Fruit fly (Drosophila melanogaster) S2 (cell line): ENCODE data around the gene CG42654.

Experiments used
- CG8478 ChIP-seq: fragments of >200 bp; optimal IDR thresholded peaks from 2 replicates; lab custom pipeline; 2018
- CTCF ChIP-seq, 2 experiments: fragments of >200 bp; optimal IDR thresholded peaks; 2 replicates each; lab custom pipeline; 2018

DNA sequence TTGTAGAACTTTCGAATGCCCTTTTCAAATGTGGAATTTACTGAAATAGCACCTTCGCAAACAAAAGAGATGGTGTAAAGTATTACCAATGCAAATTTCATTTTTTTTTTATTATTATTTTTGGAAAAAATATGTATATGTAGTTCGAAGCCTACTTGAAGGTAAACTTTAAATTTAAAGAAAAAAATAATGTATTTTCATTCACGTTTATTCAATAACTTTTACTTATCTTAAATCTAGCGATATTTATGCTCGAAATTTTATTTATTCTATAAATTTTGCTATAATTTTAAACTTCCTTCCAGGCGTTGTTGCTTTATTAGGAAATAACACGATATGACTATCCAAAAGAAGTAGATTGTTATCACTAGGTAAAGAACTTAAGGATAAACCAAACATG, 1.6 kb downstream of the CG42654 start, which contains the start of gene CG33710:
- TF ChIP-seq CG8478 (lab: Kevin White, UChicago) (no peak), CTCF (optimal IDR thresholded peaks at IDR 0.05; lab: Kevin White, UChicago) (no peak)
